Worm (Caenorhabditis elegans) whole organism, young adult: Measurements from ENCODE around the gene C07E3.10.

Experiments
- B0019.2 ChIP-seq: fragments of 200-800 bp; sonication (Bioruptor generic); conservative IDR thresholded peaks from 2 replicates; pipeline ENCODE4 v1.3.6; 2022; ENCODE audit warnings: missing genetic modification reagents, missing genetic modification characterization, missing compliant biosample characterization
- B0336.3 ChIP-seq: fragments of 200-800 bp; sonication (Bioruptor generic); IDR thresholded peaks from 2 replicates; pipeline ENCODE4 v1.3.6; 2022; ENCODE audit warnings: missing genetic modification characterization, missing compliant biosample characterization
- C17E4.6 ChIP-seq: fragments of 200-800 bp; sonication (Bioruptor generic); IDR thresholded peaks from 2 replicates; pipeline ENCODE4 v1.3.6; 2022; ENCODE audit warnings: missing genetic modification reagents, missing genetic modification characterization, missing compliant biosample characterization
- D2030.7 ChIP-seq: fragments of 200-800 bp; sonication (Bioruptor generic); IDR thresholded peaks from 2 replicates; pipeline ENCODE4 v1.3.6; 2022; ENCODE audit warnings: missing genetic modification reagents, missing genetic modification characterization, missing compliant biosample characterization
- F37B4.10 ChIP-seq: fragments of 200-800 bp; sonication (Bioruptor generic); IDR thresholded peaks from 2 replicates; pipeline ENCODE4 v1.3.6; 2022; ENCODE audit warnings: missing genetic modification characterization, missing compliant biosample characterization
- F39B2.1 ChIP-seq: fragments of 200-800 bp; sonication (Bioruptor generic); IDR thresholded peaks from 2 replicates; pipeline ENCODE4 v1.3.6; 2022; ENCODE audit warnings: missing genetic modification reagents, missing genetic modification characterization, missing compliant biosample characterization
- K11D2.4 ChIP-seq: fragments of 200-800 bp; sonication (Bioruptor generic); IDR thresholded peaks from 2 replicates; pipeline ENCODE4 v1.3.6; 2022; ENCODE audit warnings: missing genetic modification reagents, missing genetic modification characterization, missing compliant biosample characterization
- K12H6.12 ChIP-seq: fragments of 200-800 bp; sonication (Bioruptor generic); optimal IDR thresholded peaks from 2 replicates; lab custom pipeline; 2018; ENCODE audit warnings: mild to moderate bottlenecking, missing genetic modification characterization, missing compliant biosample characterization
- Y53F4B.3 ChIP-seq: fragments of 200-800 bp; sonication (Bioruptor generic); IDR thresholded peaks from 2 replicates; pipeline ENCODE4 v1.3.6; 2022; ENCODE audit warnings: missing genetic modification reagents, missing genetic modification characterization, missing compliant biosample characterization
- Y53G8AR.9 ChIP-seq: fragments of 200-800 bp; sonication (Bioruptor generic); conservative IDR thresholded peaks from 2 replicates; pipeline ENCODE4 v1.3.6; 2022; ENCODE audit warnings: missing genetic modification reagents, missing genetic modification characterization, missing compliant biosample characterization
- akir-1 ChIP-seq: fragments of 200-800 bp; sonication (Bioruptor generic); optimal IDR thresholded peaks from 2 replicates; lab custom pipeline; 2018; ENCODE audit warnings: mild to moderate bottlenecking, missing genetic modification characterization, moderate library complexity, missing compliant biosample characterization
- aptf-2 ChIP-seq: fragments of 200-800 bp; sonication (Bioruptor generic); conservative IDR thresholded peaks from 2 replicates; pipeline ENCODE4 v1.3.6; 2022; ENCODE audit warnings: missing genetic modification reagents, missing genetic modification characterization, missing compliant biosample characterization
- atf-7 ChIP-seq: sonication (generic microtip); optimal IDR thresholded peaks from 2 replicates; lab custom pipeline; 2017; ENCODE audit warnings: mild to moderate bottlenecking, missing genetic modification characterization, missing compliant biosample characterization
- athp-1 ChIP-seq: sonication (generic microtip); optimal IDR thresholded peaks from 2 replicates; lab custom pipeline; 2017; ENCODE audit warnings: mild to moderate bottlenecking, missing genetic modification characterization, missing compliant biosample characterization
- attf-6 ChIP-seq: fragments of 200-800 bp; sonication (Bioruptor generic); IDR thresholded peaks from 2 replicates; pipeline ENCODE4 v1.3.6; 2022; ENCODE audit warnings: missing genetic modification reagents, missing genetic modification characterization, missing compliant biosample characterization
- bed-1 ChIP-seq: fragments of 200-800 bp; sonication (Bioruptor generic); IDR thresholded peaks from 2 replicates; pipeline ENCODE4 v1.3.6; 2022; ENCODE audit warnings: missing genetic modification reagents, missing genetic modification characterization, missing compliant biosample characterization
- ccch-3 ChIP-seq: fragments of 200-800 bp; sonication (Bioruptor generic); optimal IDR thresholded peaks from 2 replicates; lab custom pipeline; 2018; ENCODE audit warnings: mild to moderate bottlenecking, missing genetic modification characterization, missing compliant biosample characterization
- cebp-2 ChIP-seq: fragments of 200-800 bp; sonication (Bioruptor generic); IDR thresholded peaks from 2 replicates; pipeline ENCODE4 v1.3.6; 2022; ENCODE audit warnings: missing genetic modification characterization, missing compliant biosample characterization
- ceh-27 ChIP-seq: fragments of 200-800 bp; sonication (Bioruptor generic); optimal IDR thresholded peaks from 2 replicates; lab custom pipeline; 2018; ENCODE audit warnings: mild to moderate bottlenecking, missing genetic modification characterization, moderate library complexity, missing compliant biosample characterization
- efl-1 ChIP-seq: fragments of 150-350 bp; optimal IDR thresholded peaks from 2 replicates; lab custom pipeline; 2014; ENCODE audit warnings: missing biosample characterization, missing genetic modification reagents, missing genetic modification characterization
- egrh-3 ChIP-seq: fragments of 200-800 bp; sonication (Bioruptor generic); IDR thresholded peaks from 2 replicates; pipeline ENCODE4 v1.3.6; 2022; ENCODE audit warnings: missing genetic modification reagents, missing genetic modification characterization, missing compliant biosample characterization
- ekl-4 ChIP-seq: fragments of 200-800 bp; sonication (Bioruptor generic); IDR thresholded peaks from 2 replicates; pipeline ENCODE4 v1.3.6; 2022; ENCODE audit warnings: missing genetic modification reagents, missing genetic modification characterization, missing compliant biosample characterization
- him-1 ChIP-seq: sonication (generic microtip); optimal IDR thresholded peaks from 2 replicates; lab custom pipeline; 2016; ENCODE audit warnings: missing genotype, missing genetic modification reagents, missing genetic modification characterization, missing compliant biosample characterization
- hmg-1.2 ChIP-seq: fragments of 200-800 bp; sonication (Bioruptor generic); IDR thresholded peaks from 2 replicates; pipeline ENCODE4 v1.3.6; 2022; ENCODE audit warnings: missing genetic modification reagents, missing genetic modification characterization, missing compliant biosample characterization
- hmg-20 ChIP-seq: fragments of 200-800 bp; sonication (Bioruptor generic); IDR thresholded peaks from 2 replicates; pipeline ENCODE4 v1.3.6; 2022; ENCODE audit warnings: missing genetic modification reagents, missing genetic modification characterization, missing compliant biosample characterization
- let-526 ChIP-seq: fragments of 200-800 bp; sonication (Bioruptor generic); IDR thresholded peaks from 2 replicates; pipeline ENCODE4 v1.3.6; 2022; ENCODE audit warnings: missing genetic modification reagents, missing genetic modification characterization, missing compliant biosample characterization
- lin-35 ChIP-seq, 3 experiments: fragments of 150-350 bp in 2 of 3; sonication (generic microtip) in 1 of 3; optimal IDR thresholded peaks; 2 replicates each; lab custom pipeline; 2014 to 2018; ENCODE audit warnings: missing biosample characterization in 3 of 3, missing genetic modification characterization in 3 of 3, missing genetic modification reagents in 3 of 3
- lin-40 ChIP-seq: sonication (generic microtip); optimal IDR thresholded peaks from 2 replicates; lab custom pipeline; 2016; ENCODE audit warnings: missing genetic modification characterization, mild to moderate bottlenecking, missing compliant biosample characterization, missing genotype, missing genetic modification reagents
- lin-54 ChIP-seq: fragments of 200-800 bp; sonication (Bioruptor generic); optimal IDR thresholded peaks from 2 replicates; lab custom pipeline; 2018; ENCODE audit warnings: mild to moderate bottlenecking, missing genetic modification characterization, missing compliant biosample characterization
- lsl-1 ChIP-seq: fragments of 200-800 bp; sonication (Bioruptor generic); optimal IDR thresholded peaks from 2 replicates; lab custom pipeline; 2018; ENCODE audit warnings: mild to moderate bottlenecking, missing genetic modification characterization, moderate library complexity, missing compliant biosample characterization
- madf-10 ChIP-seq: sonication (generic microtip); optimal IDR thresholded peaks from 2 replicates; lab custom pipeline; 2016; ENCODE audit warnings: mild to moderate bottlenecking, missing genetic modification characterization, missing compliant biosample characterization
- madf-8 ChIP-seq: fragments of 200-800 bp; sonication (Bioruptor generic); conservative IDR thresholded peaks from 2 replicates; pipeline ENCODE4 v1.3.6; 2022; ENCODE audit warnings: missing genetic modification reagents, missing genetic modification characterization, missing compliant biosample characterization
- mes-4 ChIP-seq: sonication (generic microtip); optimal IDR thresholded peaks from 2 replicates; lab custom pipeline; 2016; ENCODE audit warnings: missing genotype, missing genetic modification characterization, missing compliant biosample characterization
- nfyb-1 ChIP-seq: fragments of 200-800 bp; sonication (Bioruptor generic); IDR thresholded peaks from 2 replicates; pipeline ENCODE4 v1.3.6; 2022; ENCODE audit warnings: missing genetic modification reagents, missing genetic modification characterization, missing compliant biosample characterization
- nhr-179 ChIP-seq: sonication (generic microtip); optimal IDR thresholded peaks from 2 replicates; lab custom pipeline; 2016; ENCODE audit warnings: mild to moderate bottlenecking, missing genetic modification characterization, missing compliant biosample characterization
- nhr-80 ChIP-seq: sonication (generic microtip); optimal IDR thresholded peaks from 2 replicates; lab custom pipeline; 2016; ENCODE audit warnings: missing genetic modification characterization, missing compliant biosample characterization
- rec-8 ChIP-seq, 2 experiments: sonication (generic microtip); optimal IDR thresholded peaks; 2 replicates each; lab custom pipeline; 2016; ENCODE audit warnings: mild to moderate bottlenecking in 2 of 2, missing genetic modification characterization in 2 of 2, missing genetic modification reagents in 2 of 2, missing genotype in 2 of 2, missing biosample characterization in 1 of 2, missing compliant biosample characterization in 1 of 2, moderate library complexity in 1 of 2
- sea-2 ChIP-seq: fragments of 200-800 bp; sonication (Bioruptor generic); IDR thresholded peaks from 2 replicates; pipeline ENCODE4 v1.3.6; 2022; ENCODE audit warnings: missing genetic modification characterization, missing compliant biosample characterization
- snpc-3.4 ChIP-seq: sonication (generic microtip); optimal IDR thresholded peaks from 2 replicates; lab custom pipeline; 2017; ENCODE audit warnings: missing genetic modification characterization, mild to moderate bottlenecking, missing compliant biosample characterization, antibody characterized with exemption, moderate library complexity, missing genotype, missing genetic modification reagents
- sptf-2 ChIP-seq: fragments of 200-800 bp; sonication (Bioruptor generic); optimal IDR thresholded peaks from 2 replicates; lab custom pipeline; 2018; ENCODE audit warnings: mild to moderate bottlenecking, missing genetic modification characterization, missing compliant biosample characterization
- tbp1 ChIP-seq: fragments of 200-800 bp; sonication (Bioruptor generic); optimal IDR thresholded peaks from 2 replicates; lab custom pipeline; 2018; ENCODE audit warnings: mild to moderate bottlenecking, missing genetic modification characterization, missing compliant biosample characterization
- tbx-9 ChIP-seq: sonication (generic microtip); optimal IDR thresholded peaks from 2 replicates; lab custom pipeline; 2016; ENCODE audit warnings: borderline replicate concordance, missing genetic modification characterization, inconsistent platforms, missing compliant biosample characterization
- unc-130 ChIP-seq: sonication (generic microtip); optimal IDR thresholded peaks from 2 replicates; lab custom pipeline; 2016; ENCODE audit warnings: missing genetic modification reagents, missing genetic modification characterization, missing compliant biosample characterization
- ztf-25 ChIP-seq: fragments of 200-800 bp; sonication (Bioruptor generic); IDR thresholded peaks from 2 replicates; pipeline ENCODE4 v1.3.6; 2022; ENCODE audit warnings: missing genetic modification reagents, missing genetic modification characterization, missing compliant biosample characterization
- ztf-28 ChIP-seq: fragments of 200-800 bp; sonication (Bioruptor generic); IDR thresholded peaks from 2 replicates; pipeline ENCODE4 v1.3.6; 2022; ENCODE audit warnings: missing genetic modification reagents, missing genetic modification characterization, missing compliant biosample characterization
- ztf-6 ChIP-seq: fragments of 200-800 bp; sonication (Bioruptor generic); IDR thresholded peaks from 2 replicates; pipeline ENCODE4 v1.3.6; 2022; ENCODE audit warnings: missing genetic modification reagents, missing genetic modification characterization, missing compliant biosample characterization

C07E3.10 gene

DNA sequence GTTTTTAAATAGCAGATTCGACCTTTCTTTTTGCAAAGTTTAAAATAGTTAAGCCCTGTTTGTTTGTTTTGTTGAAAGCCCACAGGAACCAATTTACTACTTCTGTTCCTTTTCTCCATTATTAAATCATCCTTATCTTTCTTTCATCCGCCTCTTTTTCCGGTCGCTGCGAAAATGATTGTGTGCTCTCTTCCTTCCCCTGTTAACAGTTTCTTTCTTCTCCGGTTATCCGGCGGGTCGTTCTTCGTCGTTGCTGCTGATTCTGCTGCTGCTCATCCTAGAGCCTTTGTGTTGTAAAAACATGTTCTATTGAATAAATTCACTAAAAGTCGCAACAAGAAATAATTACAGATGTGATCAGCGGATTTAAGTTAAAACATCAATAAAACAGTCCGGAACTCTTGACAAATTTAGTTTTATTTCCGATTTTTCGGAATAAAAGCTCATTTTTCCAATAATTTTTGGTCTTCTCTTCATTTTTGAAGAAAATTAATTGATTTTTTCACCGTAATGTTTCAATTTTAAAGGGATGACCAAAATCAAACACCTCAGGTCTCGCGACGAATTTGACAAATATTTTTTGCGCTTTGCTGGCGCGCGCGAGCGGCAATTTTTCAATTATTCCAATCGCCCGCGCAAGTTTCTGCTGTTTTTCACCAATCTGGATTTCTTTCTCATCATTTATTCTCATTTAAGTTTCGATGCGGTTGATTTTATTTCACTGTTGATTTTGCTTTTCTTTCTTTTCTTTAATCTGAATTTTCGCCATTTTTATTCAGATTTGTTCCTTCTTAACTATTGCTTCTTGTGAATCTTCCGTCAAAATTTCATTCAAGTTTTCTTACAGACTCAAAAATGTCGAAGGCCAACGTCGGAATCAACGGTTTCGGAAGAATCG lies 47.4 kb downstream of the C07E3.10 start, which contains the start of gene gpd-1 (continued):
- TF ChIP-seq mes-4 (tag; lab: Kevin White, UChicago), result no peak
- peak in 2 of 3 experiments; percentile 51 to 55 for TF ChIP-seq lin-35 (GFP tag; optimal IDR thresholded peaks at IDR 0.05; lab: Kevin White, UChicago)
- 0 out of 2 replicates have a peak, but pooled peaks have one; percentile 27 for TF ChIP-seq ztf-28 (GFP tag; lab: Robert Waterston, UW)
- no peak for TF ChIP-seq ztf-25 (GFP tag; lab: Robert Waterston, UW)
- no peak for TF ChIP-seq ztf-6 (GFP tag; lab: Robert Waterston, UW)
- TF ChIP-seq Y53G8AR.9, result peak; percentile 81; the same call in 1 of the 2 replicates
- TF ChIP-seq sea-2 (GFP tag; lab: Robert Waterston, UW), result no peak
- peak; percentile 56; the same call in 1 of the 2 replicates for TF ChIP-seq hmg-1.2 (GFP tag; lab: Robert Waterston, UW)
- TF ChIP-seq D2030.7 (GFP tag; lab: Robert Waterston, UW), result peak; percentile 97
- no peak for TF ChIP-seq tbx-9
- TF ChIP-seq Y53F4B.3 (GFP tag; lab: Robert Waterston, UW), result no peak
- TF ChIP-seq athp-1, result peak; percentile 34
- peak; percentile 99 for TF ChIP-seq efl-1 (GFP tag; lab: Kevin White, UChicago)
- TF ChIP-seq rec-8 (tag; optimal IDR thresholded peaks at IDR 0.05; lab: Kevin White, UChicago), result no peak
- TF ChIP-seq madf-8, result peak; percentile 96
- TF ChIP-seq attf-6 (GFP tag; lab: Robert Waterston, UW), result 0 out of 2 replicates have a peak, but pooled peaks have one; percentile 52
- no peak for TF ChIP-seq nhr-179 (tag; lab: Kevin White, UChicago)
- no peak for TF ChIP-seq sptf-2 (GFP tag; lab: Kevin White, UChicago)
- no peak for TF ChIP-seq hmg-20
- peak; percentile 60; the same call in 1 of the 2 replicates for TF ChIP-seq C17E4.6 (GFP tag; lab: Robert Waterston, UW)
- no peak for TF ChIP-seq aptf-2 (GFP tag; lab: Robert Waterston, UW)
- TF ChIP-seq F39B2.1, result no peak
- TF ChIP-seq nfyb-1 (GFP tag; lab: Robert Waterston, UW), result 0 out of 2 replicates have a peak, but pooled peaks have one; percentile 40
- peak; percentile 93 for TF ChIP-seq snpc-3.4 (tag; lab: Kevin White, UChicago)
- no peak for TF ChIP-seq ceh-27 (GFP tag; lab: Kevin White, UChicago)
- TF ChIP-seq B0019.2, result peak; percentile 93
- TF ChIP-seq tbp1 (GFP tag; lab: Kevin White, UChicago), result peak; percentile 55
- TF ChIP-seq lin-54, result peak; percentile 83
- no peak for TF ChIP-seq cebp-2 (GFP tag; lab: Robert Waterston, UW)
- TF ChIP-seq K11D2.4 (GFP tag; lab: Robert Waterston, UW), result no peak
- peak; percentile 87 for TF ChIP-seq B0336.3 (GFP tag; lab: Robert Waterston, UW)
- TF ChIP-seq egrh-3, result 0 out of 2 replicates have a peak, but pooled peaks have one; percentile 6
- peak; percentile 13 for TF ChIP-seq him-1 (tag; lab: Kevin White, UChicago)
- TF ChIP-seq madf-10 (tag; lab: Kevin White, UChicago), result peak; percentile 14
- no peak for TF ChIP-seq nhr-80
- peak; percentile 62; the same call in 1 of the 2 replicates for TF ChIP-seq ekl-4 (GFP tag; lab: Robert Waterston, UW)
- TF ChIP-seq unc-130 (GFP tag; lab: Kevin White, UChicago), result peak; percentile 82
- no peak for TF ChIP-seq bed-1
- TF ChIP-seq F37B4.10, result no peak
- no peak for TF ChIP-seq ccch-3 (GFP tag; lab: Kevin White, UChicago)
- no peak for TF ChIP-seq akir-1
- TF ChIP-seq atf-7, result peak; percentile 29
- no peak for TF ChIP-seq K12H6.12
- TF ChIP-seq lsl-1 (GFP tag; lab: Kevin White, UChicago), result peak; percentile 85
- TF ChIP-seq lin-40 (tag; lab: Kevin White, UChicago), result no peak
- no peak for TF ChIP-seq let-526 (GFP tag; lab: Robert Waterston, UW)
